Worm (Caenorhabditis elegans): ENCODE measurements around the gene lhfp-4.

ce11 chrIV:17245200-17245599 is 30.2 kb upstream of the lhfp-4 start, which contains the start of gene ZK550.2:
- TF ChIP-seq lin-13 (GFP tag; optimal IDR thresholded peaks at IDR 0.05): no peak
- TF ChIP-seq lin-39 (tag; optimal IDR thresholded peaks at IDR 0.05): no peak
- no peak for TF ChIP-seq R02D3.7 (tag; optimal IDR thresholded peaks at IDR 0.05)
- TF ChIP-seq zag-1 (tag; optimal IDR thresholded peaks at IDR 0.05): no peak
- no peak for TF ChIP-seq lsy-2 (tag; optimal IDR thresholded peaks at IDR 0.05)
- no peak for TF ChIP-seq snpc-4 (tag; optimal IDR thresholded peaks at IDR 0.05)
- no peak for TF ChIP-seq dmd-4 (tag; optimal IDR thresholded peaks at IDR 0.05)
